Fruit fly (Drosophila melanogaster) S2 (cell line): ENCODE measurements around the gene DIP2.

Experiments
- CG8478 ChIP-seq: fragments of >200 bp; optimal IDR thresholded peaks from 2 replicates; lab custom pipeline; 2018
- CTCF ChIP-seq, 2 experiments: fragments of >200 bp; optimal IDR thresholded peaks; 2 replicates each; lab custom pipeline; 2018

The DIP2 gene

DNA sequence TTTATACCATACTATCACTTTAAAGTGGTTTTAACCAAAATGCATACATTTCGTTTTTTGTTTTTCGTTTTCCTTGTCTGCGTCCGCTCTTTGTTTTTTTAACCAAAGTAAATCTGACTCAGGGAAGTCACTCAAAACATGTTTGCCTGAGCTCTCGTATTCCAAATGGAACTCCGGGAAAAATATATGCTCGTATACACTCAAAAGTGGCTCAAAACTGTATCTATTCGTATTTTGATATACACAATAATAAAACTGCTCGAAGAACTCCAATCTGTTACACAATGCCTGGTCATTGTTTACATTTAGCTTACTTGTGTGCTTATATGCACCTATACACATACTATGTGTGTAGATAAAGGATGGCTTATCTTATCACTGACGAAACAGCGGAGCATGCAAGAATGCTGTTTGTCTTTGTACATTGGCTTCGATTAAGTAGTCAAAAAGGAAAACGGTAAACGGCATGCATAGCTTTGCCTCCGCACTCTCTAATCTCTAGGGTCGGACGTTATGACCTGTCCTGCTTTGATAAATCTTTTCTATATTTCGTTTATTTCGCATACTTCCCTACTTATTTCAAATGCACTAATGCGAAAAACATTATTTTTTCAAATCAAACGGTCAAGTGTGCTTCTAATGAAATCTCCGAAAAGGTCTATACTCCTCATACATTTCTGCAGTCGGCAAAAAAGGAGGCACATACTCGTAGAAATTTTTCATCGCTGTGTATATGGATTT, 13.2 kb upstream of the DIP2 start, which contains the start of gene miple2:
Gene miple2 (plus strand): TSS at position 441 of the 741 bp plus-strand sequence.
- TF ChIP-seq CG8478 (no peak), CTCF (optimal IDR thresholded peaks at IDR 0.05; lab: Kevin White, UChicago) (no peak)

- TF ChIP-seq CTCF (optimal IDR thresholded peaks at IDR 0.05; lab: Kevin White, UChicago): no peak
- TF ChIP-seq CG8478: no peak
These were observed 9.9 kb upstream of the DIP2 start for dm6 chr3L:267618-268017.

dm6 chr3L:267083-267482, 9.3 kb upstream of the DIP2 start, which contains the start of gene miple1:
miple1 (plus strand) TSS chr3L:267299.
- TF ChIP-seq CTCF (optimal IDR thresholded peaks at IDR 0.05; lab: Kevin White, UChicago) (no peak), CG8478 (no peak)

DNA sequence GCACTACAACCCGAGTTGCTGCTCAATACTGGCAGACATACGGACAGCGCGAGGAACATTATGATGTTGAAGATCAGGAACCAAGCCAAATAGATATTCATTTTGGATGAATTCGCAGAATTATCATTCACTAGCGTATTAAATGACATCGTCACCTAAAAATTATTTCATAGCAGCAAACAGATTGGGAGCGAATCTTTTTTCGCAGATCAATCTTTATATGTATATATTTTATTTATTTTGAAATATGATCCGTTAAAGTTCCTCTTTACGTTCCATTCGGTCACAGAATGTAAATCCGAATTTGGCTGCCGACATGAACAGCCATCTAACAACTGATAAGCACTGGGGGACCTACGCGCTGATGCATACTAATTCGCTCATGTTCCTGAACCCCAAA, 8.1 kb upstream of the DIP2 start, which contains the start of gene CG34263:
Gene CG34263 (minus strand): TSS at position 101 of the 400 bp plus-strand sequence.
- TF ChIP-seq CTCF (optimal IDR thresholded peaks at IDR 0.05; lab: Kevin White, UChicago) (no peak), CG8478 (no peak)

DNA sequence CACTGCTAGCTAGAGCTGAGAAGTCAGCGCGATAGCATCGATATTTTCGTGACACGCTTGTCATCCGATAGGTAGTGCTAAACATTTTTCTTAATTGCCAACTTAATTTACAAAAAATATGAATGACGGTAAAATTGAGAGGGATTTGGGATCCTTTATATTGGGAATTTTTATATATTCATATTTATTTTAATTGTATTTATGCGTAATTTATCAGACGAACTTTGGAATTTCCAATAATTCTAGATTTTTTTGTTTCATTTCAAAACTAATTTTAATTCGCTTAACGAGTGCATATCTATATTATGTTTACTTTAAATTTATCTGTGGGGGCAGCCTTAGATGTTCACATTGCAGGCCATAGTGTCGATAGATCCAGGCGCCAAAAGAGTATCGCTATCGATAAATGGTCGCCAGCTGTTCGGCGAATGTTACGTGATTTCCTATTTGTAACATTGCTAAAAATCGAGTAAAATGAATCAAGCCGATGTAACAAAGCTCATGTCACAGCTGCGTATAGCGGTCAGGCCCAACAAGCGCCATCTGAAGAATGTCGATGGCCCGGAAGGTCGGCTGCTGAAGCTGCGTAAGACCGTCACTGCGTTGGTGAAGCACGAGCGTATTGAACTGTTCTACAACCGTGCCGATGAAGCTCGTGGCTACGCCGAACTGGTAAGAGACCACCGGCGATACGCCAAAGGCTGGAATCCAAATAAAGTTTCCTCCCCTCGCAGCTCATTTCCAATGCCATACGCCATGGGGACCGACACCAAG, 6.8 kb upstream of the DIP2 start, which contains the start of the genes Tudor-SN and mRpL17:
Gene Tudor-SN (minus strand): TSS at position 3 of the 774 bp plus-strand sequence.
Gene mRpL17 (plus strand): TSS at position 402 of the 774 bp plus-strand sequence.
- TF ChIP-seq CTCF (optimal IDR thresholded peaks at IDR 0.05; lab: Kevin White, UChicago): peak in 1 of 2 experiments; percentile 5
- TF ChIP-seq CG8478: no peak

DNA sequence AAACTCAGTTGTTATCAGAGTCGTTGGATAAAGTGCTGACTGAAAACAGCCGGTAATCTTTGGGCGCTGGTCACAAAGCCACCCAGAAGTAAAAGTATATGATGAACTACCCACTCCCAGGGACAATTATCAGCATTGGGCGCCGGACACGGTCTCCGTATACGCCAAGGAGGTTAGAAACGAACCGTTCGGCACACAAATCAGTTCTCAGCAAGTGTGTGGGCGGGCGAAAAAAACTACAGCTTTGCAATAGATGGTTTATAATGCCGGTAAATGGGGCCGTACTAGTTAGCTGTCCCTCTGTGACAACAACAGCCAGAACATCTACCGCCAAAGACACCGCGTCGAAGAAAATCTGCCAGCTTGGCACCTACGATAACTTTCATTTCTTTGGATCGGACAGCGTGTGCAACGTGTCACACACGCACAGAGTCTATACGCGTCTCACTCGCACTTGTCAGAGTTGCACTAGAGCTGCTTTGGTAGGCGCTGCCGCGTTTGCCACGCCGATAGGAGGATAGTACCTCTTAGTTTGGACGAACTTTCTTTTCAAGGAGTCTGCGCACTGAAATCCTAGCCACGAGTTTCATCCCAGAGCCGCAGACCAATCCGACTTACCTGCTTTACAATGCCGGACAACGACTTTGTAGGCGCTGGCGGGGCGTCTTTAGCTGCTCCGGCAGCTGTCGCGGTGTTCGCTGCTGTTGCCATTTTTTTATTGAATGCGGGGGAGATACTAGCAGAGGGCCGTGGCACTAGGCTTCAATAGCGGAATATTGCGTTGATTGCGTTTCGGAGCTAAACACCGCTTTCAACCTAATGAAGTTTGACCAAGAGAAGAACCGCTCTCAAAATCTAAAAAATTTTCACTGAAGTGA, 6.0 kb upstream of the DIP2 start:
- no peak for TF ChIP-seq CTCF (optimal IDR thresholded peaks at IDR 0.05; lab: Kevin White, UChicago)
- TF ChIP-seq CG8478: no peak

- TF ChIP-seq CG8478 (no peak), CTCF (optimal IDR thresholded peaks at IDR 0.05; lab: Kevin White, UChicago) (no peak)
These were observed 5.0 kb upstream of the DIP2 start for dm6 chr3L:262724-263177.

DNA sequence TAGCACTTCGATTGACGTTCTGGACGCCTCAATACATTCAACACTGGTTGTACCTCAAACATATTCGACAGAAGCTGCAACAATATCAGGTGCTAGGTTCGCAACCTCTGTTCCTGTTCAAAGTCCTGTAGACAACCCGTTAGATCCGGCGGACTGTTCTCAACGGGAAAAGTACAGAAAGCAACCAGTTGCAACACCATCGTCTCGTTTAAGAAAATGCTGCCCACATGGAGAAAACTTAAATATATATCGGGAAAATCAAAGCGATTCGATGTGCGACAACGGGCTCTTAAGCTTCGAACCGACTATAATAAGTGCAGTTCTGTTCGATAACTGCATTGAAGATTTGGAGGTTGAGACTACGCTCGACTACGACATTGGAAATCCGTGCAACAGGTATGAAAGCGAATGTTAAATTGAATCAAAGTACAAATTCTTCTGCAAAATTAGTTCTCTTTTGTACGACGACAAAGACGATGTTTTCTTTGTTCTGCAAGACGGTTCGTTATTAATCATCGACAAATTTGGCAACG, 9.5 kb downstream of the DIP2 start:
- TF ChIP-seq CTCF (optimal IDR thresholded peaks at IDR 0.05; lab: Kevin White, UChicago) (peak in 1 of 2 experiments; percentile 18), CG8478 (no peak)

DNA sequence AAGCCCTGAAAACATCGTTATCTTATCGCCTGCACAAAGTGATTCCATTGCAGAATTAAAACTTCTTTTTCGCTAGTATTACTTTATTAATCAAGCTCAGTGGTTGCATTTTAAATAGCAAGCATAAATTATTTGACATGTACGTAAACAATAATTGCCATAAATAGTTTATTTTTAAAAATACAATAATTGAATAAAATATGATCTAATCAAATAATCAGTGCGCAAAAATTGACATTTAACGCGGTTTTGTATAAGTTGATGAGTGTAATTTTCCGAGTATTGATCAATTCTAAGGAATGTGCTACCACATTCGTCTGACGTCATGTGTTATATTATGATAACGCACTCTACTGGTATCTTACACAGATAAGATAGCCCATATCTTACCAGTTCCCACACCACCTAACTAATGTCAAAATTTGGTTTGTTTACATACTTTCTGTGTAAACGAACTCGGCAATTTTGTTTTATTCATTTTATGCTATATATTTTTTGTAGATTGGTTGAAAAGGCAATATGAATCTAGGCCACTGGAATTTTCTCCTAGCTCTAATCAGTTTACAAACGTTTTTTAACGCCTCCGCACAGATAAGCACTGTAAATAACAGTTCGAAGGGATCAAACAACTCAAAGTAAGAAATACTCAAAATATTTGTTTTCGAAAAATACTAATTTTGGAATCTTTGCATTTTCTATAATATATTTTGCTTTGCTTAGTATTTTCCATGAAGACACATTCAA, 10.1 kb downstream of the DIP2 start, which contains the start of gene mthl14:
Gene mthl14 (plus strand): TSS at position 10 of the 744 bp plus-strand sequence.
- TF ChIP-seq CG8478 (no peak), CTCF (optimal IDR thresholded peaks at IDR 0.05; lab: Kevin White, UChicago) (no peak)

DNA sequence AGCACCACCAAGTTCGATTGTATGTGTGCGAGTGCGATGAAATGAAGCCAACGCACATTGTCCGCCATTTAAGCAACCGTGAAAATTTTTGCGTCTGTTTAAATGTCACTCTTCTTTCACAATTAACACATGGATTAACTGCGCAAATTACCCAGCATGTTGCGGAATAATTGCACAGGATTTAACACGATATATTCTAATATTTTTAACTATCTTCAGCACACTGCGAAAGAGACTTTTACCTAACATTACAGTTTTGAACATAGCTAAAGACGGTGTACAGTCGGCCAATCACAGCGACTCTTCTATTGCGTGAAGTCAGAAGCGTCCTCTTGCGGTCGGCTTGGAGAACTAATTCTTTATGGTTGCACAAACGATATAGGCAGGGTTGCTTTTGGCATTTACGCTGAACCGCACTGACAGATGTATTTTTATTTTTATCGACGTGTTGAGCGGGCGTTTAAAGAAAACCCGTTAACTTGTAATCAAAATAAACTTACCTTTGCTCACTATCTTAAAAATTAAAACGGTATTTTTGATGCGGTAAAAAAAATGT, 11.0 kb downstream of the DIP2 start:
- TF ChIP-seq CG8478 (no peak), CTCF (optimal IDR thresholded peaks at IDR 0.05; lab: Kevin White, UChicago) (peak; percentile 96 to 97)

DNA sequence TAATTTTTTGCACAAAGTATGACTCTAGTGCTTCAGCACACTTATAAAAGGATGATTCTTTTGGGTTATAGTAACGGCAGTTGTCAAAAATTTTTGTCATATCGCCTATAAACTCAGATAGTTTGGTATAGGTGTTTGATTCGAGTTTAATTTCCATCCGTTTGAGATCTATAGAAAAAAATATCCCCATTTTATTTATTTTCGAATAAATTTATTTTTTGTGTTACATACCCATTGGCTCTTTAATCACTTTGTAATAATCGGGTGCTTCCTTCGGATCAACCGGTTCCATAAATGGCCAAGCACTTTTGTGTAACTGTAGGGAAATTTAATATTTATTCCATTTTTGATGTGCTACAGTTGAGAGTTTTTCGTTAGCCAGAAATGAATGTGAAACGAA, 23.4 kb downstream of the DIP2 start:
- TF ChIP-seq CTCF (optimal IDR thresholded peaks at IDR 0.05; lab: Kevin White, UChicago) (no peak), CG8478 (no peak)

DNA sequence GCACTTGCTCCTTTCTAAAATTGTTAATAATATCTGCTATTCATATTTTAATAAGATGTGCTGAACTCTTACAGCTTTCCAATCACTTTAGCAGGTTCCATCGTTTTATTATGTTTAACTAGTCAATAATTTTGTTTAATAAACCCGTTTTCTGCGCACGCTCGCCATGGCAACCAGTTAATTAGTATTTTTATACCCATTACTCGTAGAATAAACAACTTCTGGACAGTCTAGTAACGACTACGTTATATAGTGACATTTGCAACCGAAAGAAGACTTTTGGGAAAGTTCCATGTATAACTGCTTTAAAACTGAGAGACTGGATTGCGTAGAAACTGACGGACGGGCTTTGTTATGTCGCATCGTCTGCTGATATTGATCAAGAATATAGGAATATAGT, 24.5 kb downstream of the DIP2 start, which contains the start of gene CG34453:
Gene CG34453 (minus strand): TSS at position 101 of the 400 bp plus-strand sequence.
- no peak for TF ChIP-seq CG8478
- TF ChIP-seq CTCF (optimal IDR thresholded peaks at IDR 0.05; lab: Kevin White, UChicago): no peak

- no peak for TF ChIP-seq CG8478
- TF ChIP-seq CTCF (optimal IDR thresholded peaks at IDR 0.05; lab: Kevin White, UChicago): no peak
These were observed 25.5 kb downstream of the DIP2 start, which contains the start of gene CG34454 for dm6 chr3L:232267-232666. CG34454 (minus strand) TSS chr3L:232350.
